Fruit fly (Drosophila melanogaster): ENCODE data around the gene Sas10.
A peak's percentile ranks its signal among the peaks of the same experiment; 100 is the strongest.

The Sas10 gene

DNA sequence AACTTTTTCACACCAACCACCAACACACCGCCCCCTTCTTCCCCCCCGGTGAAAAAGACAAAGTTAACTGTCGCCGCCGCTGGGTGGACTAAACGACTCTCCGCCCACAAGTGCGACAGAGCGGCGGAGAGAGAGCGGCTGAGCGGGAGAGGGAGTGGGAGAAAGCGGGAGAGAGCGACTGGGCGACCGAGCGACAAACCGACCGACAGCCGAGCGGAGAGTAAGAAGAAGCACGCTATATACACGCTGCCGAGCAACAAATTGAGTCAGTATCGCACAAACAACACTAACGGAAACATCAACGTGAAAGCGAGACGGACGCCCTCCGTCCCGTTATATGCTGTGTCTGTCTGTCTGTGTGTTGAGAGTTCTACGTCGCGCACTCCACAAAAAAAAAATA, 22.8 kb downstream of the Sas10 start, which contains the start of gene SK (continued):
- no peak for TF ChIP-seq gt (GFP tag; IDR thresholded peaks at IDR 0.05)
- no peak for TF ChIP-seq en (GFP tag; optimal IDR thresholded peaks at IDR 0.05)
- no peak for TF ChIP-seq tio (GFP tag; optimal IDR thresholded peaks at IDR 0.05)
- peak; percentile 12; the same call in 1 of the 2 replicates for TF ChIP-seq ato (GFP tag; IDR thresholded peaks at IDR 0.05; ENCODE audit: partially characterized antibody)
- no peak for TF ChIP-seq sens-2 (GFP tag; IDR thresholded peaks at IDR 0.05)
- peak; percentile 10 for TF ChIP-seq CG15514 (GFP tag; optimal IDR thresholded peaks at IDR 0.05)
- no peak for TF ChIP-seq Lim3 (GFP tag; IDR thresholded peaks at IDR 0.05)
- no peak for TF ChIP-seq CG7963 (GFP tag; IDR thresholded peaks at IDR 0.05; ENCODE audit: partially characterized antibody)
- TF ChIP-seq klu (GFP tag; IDR thresholded peaks at IDR 0.05), result no peak
- no peak for TF ChIP-seq crp (GFP tag; optimal IDR thresholded peaks at IDR 0.05)
- TF ChIP-seq btn (GFP tag; optimal IDR thresholded peaks at IDR 0.05), result no peak
- peak; percentile 26; the same call in 1 of the 2 replicates for TF ChIP-seq CG13287 (GFP tag; IDR thresholded peaks at IDR 0.05; ENCODE audit: partially characterized antibody)
- no peak for TF ChIP-seq ind (GFP tag; optimal IDR thresholded peaks at IDR 0.05)
- no peak for TF ChIP-seq CG14050 (GFP tag; IDR thresholded peaks at IDR 0.05)
- no peak for TF ChIP-seq CG18011 (GFP tag; optimal IDR thresholded peaks at IDR 0.05)
- no peak for TF ChIP-seq CG10565 (GFP tag; optimal IDR thresholded peaks at IDR 0.05)
- TF ChIP-seq lab (GFP tag; optimal IDR thresholded peaks at IDR 0.05), result peak; percentile 10
- no peak for TF ChIP-seq CG3995 (GFP tag; optimal IDR thresholded peaks at IDR 0.05)
- TF ChIP-seq Adf1 (GFP tag; IDR thresholded peaks at IDR 0.05), result peak; percentile 50
- TF ChIP-seq CG6813 (GFP tag; optimal IDR thresholded peaks at IDR 0.05), result no peak
- no peak for TF ChIP-seq nerfin-2 (GFP tag; IDR thresholded peaks at IDR 0.05; ENCODE audit: partially characterized antibody)
- TF ChIP-seq Hmr (GFP tag; optimal IDR thresholded peaks at IDR 0.05), result peak; percentile 2
- no peak for TF ChIP-seq CG33557 (GFP tag; optimal IDR thresholded peaks at IDR 0.05)
- TF ChIP-seq CG3847 (GFP tag; IDR thresholded peaks at IDR 0.05), result 0 out of 2 replicates have a peak, but pooled peaks have one; percentile 21
- TF ChIP-seq schlank (tag; optimal IDR thresholded peaks at IDR 0.05), result no peak
- no peak for TF ChIP-seq CG6765 (GFP tag; optimal IDR thresholded peaks at IDR 0.05)
- TF ChIP-seq Nf-YB (GFP tag; optimal IDR thresholded peaks at IDR 0.05), result no peak
- TF ChIP-seq CG1792 (GFP tag; optimal IDR thresholded peaks at IDR 0.05), result no peak
- no peak for TF ChIP-seq inv (GFP tag; IDR thresholded peaks at IDR 0.05; ENCODE audit: partially characterized antibody)
- no peak for TF ChIP-seq Hey (tag; optimal IDR thresholded peaks at IDR 0.05)
- TF ChIP-seq ro (GFP tag; IDR thresholded peaks at IDR 0.05), result no peak
- no peak for TF ChIP-seq grn (GFP tag; optimal IDR thresholded peaks at IDR 0.05)
- TF ChIP-seq Tbp (GFP tag; optimal IDR thresholded peaks at IDR 0.05), result no peak
- no peak for TF ChIP-seq ap (GFP tag; IDR thresholded peaks at IDR 0.05)
- TF ChIP-seq sens (GFP tag), result peak; percentile 39
- no peak for TF ChIP-seq fd64A (GFP tag; optimal IDR thresholded peaks at IDR 0.05)
- no peak for TF ChIP-seq Poxn (GFP tag; IDR thresholded peaks at IDR 0.05)
- no peak for TF ChIP-seq Blimp-1 (GFP tag; optimal IDR thresholded peaks at IDR 0.05)
- TF ChIP-seq Kr (GFP tag; optimal IDR thresholded peaks at IDR 0.05), result no peak
- TF ChIP-seq CG10147 (GFP tag; optimal IDR thresholded peaks at IDR 0.05), result no peak
- no peak for TF ChIP-seq CG43689 (GFP tag; IDR thresholded peaks at IDR 0.05)
- 0 out of 3 replicates have a peak, but pooled peaks have one; percentile 16 for TF ChIP-seq HLH4C (GFP tag; IDR thresholded peaks at IDR 0.05; ENCODE audit: partially characterized antibody)
- no peak for TF ChIP-seq CG17361 (GFP tag; IDR thresholded peaks at IDR 0.05)

Measured in whole organism, embryonic.